Worm (Caenorhabditis elegans): Measurements from ENCODE around the gene sqv-3.

- TF ChIP-seq ztf-11 (tag; optimal IDR thresholded peaks at IDR 0.05) (no peak), unc-62 (GFP tag; optimal IDR thresholded peaks at IDR 0.05) (no peak), pha-4 (tag; optimal IDR thresholded peaks at IDR 0.05) (no peak), elt-1 (tag; optimal IDR thresholded peaks at IDR 0.05; ENCODE audit: borderline replicate concordance, insufficient read depth) (no peak), snpc-4 (tag; optimal IDR thresholded peaks at IDR 0.05) (no peak)
These were observed 24.9 kb upstream of the sqv-3 start, which contains the start of gene riok-3 for ce11 chrIII:9804997-9805610.

All from whole organism, mixed stage, embryonic.